Fruit fly (Drosophila melanogaster) ovary, adult (tissue): Measurements from ENCODE around the gene CG7560.

ENCODE experiments used
- CG17801 ChIP-seq: fragments of 200-800 bp; optimal IDR thresholded peaks from 2 replicates; lab custom pipeline; 2019; ENCODE audit warnings: missing biosample characterization, mild to moderate bottlenecking, missing genetic modification characterization, moderate library complexity; ENCODE audit not compliant: partially characterized antibody

Gene CG7560

DNA sequence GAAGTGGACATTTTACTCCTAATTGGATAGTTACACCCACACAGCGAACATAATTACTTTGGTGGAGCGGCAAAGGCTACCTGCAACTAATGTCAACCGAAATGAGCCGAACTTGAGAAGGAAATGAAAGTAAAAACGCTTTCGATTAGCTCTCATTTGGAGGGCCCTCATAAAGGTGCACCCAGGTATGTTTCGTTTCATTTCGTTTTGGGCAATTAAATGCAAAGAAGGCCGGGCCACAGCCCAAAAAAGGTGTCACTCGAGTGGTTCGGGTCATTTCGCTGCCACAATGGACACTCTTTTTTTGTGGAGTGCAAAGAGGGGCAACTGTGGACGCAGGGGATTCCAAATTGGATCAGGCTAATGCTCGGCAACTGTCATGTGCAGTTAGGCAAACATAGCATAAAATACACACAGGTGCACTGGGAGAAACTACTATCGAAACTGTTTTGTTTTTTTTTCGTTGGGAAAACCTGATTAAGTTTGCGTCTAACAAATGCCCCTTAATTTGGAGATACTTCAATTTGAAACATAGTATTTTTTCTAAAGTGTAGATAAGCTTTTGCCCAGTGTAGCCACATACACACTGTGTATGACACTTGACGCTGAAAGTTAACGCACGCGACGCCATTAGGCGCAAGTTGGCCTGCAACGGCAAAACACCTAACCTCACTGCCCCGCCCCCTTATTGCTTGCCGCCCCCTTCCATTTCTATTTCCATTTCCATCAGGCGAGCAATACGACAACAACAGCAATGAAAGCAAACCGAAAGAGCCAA is 8.3 kb upstream of the CG7560 start:
- TF ChIP-seq CG17801 (GFP tag; lab: Kevin White, UChicago) = no peak

- no peak for TF ChIP-seq CG17801 (GFP tag; lab: Kevin White, UChicago)
Measured at dm6 chr3L:11417273-11418040, 7.5 kb upstream of the CG7560 start.

- no peak for TF ChIP-seq CG17801 (GFP tag; lab: Kevin White, UChicago)
Measured at dm6 chr3L:11418041-11418674, 6.8 kb upstream of the CG7560 start.

- TF ChIP-seq CG17801 (GFP tag; lab: Kevin White, UChicago) = no peak
Measured at dm6 chr3L:11419344-11419743, 5.6 kb upstream of the CG7560 start.

dm6 chr3L:11420976-11421375 is 4.0 kb upstream of the CG7560 start:
- TF ChIP-seq CG17801 (GFP tag; lab: Kevin White, UChicago) = no peak

DNA sequence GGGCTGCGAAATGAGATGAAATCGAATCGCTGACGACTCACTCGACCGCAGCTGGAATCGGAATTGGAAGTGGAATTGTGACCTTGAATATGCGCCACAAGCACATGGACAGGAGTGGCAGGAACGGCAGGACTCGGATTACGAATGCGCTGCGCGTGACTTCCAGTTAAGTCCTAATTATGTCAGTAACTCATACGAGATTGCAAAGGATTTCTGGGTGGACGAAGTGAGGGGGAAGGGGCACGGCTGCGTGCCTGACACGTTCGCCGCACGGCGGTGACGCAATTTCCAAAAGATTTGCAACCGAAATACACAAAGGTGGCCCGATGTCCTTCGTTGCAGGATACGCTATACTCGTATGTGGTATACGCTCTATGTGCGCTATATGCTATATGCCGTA is 3.1 kb upstream of the CG7560 start:
- TF ChIP-seq CG17801 (GFP tag; lab: Kevin White, UChicago) = no peak

- no peak for TF ChIP-seq CG17801 (GFP tag; lab: Kevin White, UChicago)
Measured at dm6 chr3L:11422338-11422802, 2.6 kb upstream of the CG7560 start.

DNA sequence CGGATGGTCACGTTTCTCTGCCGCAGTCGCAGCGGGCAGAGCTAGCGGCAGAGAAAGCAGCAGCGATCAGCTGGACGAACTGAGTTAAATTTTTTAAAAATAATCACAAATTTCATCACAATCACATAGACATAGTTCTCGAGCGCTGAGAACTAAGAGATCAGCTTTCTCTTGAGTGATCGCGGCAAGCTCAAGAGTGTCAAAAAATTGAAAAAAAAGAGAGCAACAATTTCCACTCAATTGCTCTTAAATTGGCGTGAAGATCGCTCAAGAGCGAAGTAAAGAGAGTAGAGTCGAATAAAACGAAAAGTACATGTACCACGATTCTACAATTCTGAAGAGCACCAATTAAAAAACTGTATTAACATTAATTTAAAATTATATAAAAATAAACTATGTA is 3.4 kb downstream of the CG7560 start:
- TF ChIP-seq CG17801 (GFP tag; lab: Kevin White, UChicago) = no peak

- no peak for TF ChIP-seq CG17801 (GFP tag; lab: Kevin White, UChicago)
Measured at dm6 chr3L:11429695-11430094, 4.7 kb downstream of the CG7560 start.

dm6 chr3L:11431251-11431925 is 6.4 kb downstream of the CG7560 start:
- no peak for TF ChIP-seq CG17801 (GFP tag; lab: Kevin White, UChicago)

- TF ChIP-seq CG17801 (GFP tag; lab: Kevin White, UChicago) = peak; percentile 26
Measured at dm6 chr3L:11431926-11432323, 7.0 kb downstream of the CG7560 start.

DNA sequence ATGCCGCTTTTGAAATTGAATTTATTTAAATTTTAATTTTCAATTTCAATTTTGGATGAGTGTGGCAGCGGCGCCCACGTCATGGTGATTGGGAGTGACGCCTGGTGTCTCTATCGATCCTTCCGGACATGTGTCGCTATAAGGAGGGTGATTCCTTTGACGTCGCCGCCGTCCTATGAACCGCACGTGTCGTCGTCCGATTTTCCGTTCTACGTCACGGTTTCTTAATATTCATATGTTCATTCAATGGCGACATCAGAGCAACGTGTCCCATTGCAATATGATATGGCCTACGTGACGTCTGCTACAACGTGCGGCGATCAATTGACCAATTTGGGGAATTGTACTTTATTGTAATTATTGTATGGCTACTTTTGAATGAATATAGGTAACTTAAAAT is 7.5 kb downstream of the CG7560 start:
- no peak for TF ChIP-seq CG17801 (GFP tag; lab: Kevin White, UChicago)

- no peak for TF ChIP-seq CG17801 (GFP tag; lab: Kevin White, UChicago)
Measured at dm6 chr3L:11433151-11433550, 8.2 kb downstream of the CG7560 start.

dm6 chr3L:11434112-11434511 is 9.2 kb downstream of the CG7560 start:
- no peak for TF ChIP-seq CG17801 (GFP tag; lab: Kevin White, UChicago)

dm6 chr3L:11435376-11435775 is 10.4 kb downstream of the CG7560 start, which contains the start of gene CG6149:
TSS of gene CG6149 (minus strand) at chr3L:11435476.
- TF ChIP-seq CG17801 (GFP tag; lab: Kevin White, UChicago) = no peak
